Worm (Caenorhabditis elegans): ENCODE data around the gene T24D5.6.
"Not testable (repeated sequence)": the region's sequence is repeated elsewhere in the genome, so short reads cannot be mapped to it uniquely, and the experiment has no call there.

Gene T24D5.6

DNA sequence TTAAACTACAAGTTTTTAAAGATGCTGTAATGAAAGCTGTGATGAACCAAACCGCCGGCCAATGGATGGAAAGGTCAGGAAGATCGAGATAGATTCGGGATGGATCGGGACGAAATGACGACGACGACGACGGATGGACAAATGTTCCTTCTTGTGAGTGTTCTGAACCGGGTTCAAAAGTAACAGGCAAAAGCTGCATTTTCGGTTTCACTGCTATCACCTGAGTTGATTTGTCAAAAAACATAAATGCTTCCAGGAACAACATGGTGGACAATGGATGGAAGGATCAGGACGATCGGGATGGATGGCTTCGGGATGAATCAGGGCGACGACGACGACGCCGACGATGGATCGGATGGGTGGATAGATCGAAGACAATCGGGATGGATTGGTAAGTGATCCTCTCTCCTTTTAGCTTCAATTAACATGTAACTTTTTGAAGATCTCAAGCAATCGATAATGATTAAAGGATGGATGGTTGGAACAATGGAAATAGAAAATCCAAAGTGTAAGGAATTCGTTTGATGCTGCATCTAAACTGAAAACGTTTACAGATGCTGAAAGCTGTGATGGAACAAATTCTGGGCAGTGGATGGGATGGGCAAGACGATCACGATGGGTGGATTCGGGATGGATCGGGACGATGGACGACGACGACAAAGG is at the start of gene T24D5.6, which contains the start of gene R09A8.9:
TSS of gene T24D5.6 (plus strand) at position 301 of the 663 bp plus-strand sequence.
TSS of gene R09A8.9 (plus strand) at position 613 of the 663 bp plus-strand sequence.
- TF ChIP-seq him-1 (tag; optimal IDR thresholded peaks at IDR 0.05) (no peak), W03F9.2 (tag; optimal IDR thresholded peaks at IDR 0.05) (no peak), dao-5 (tag; optimal IDR thresholded peaks at IDR 0.05) (no peak)

DNA sequence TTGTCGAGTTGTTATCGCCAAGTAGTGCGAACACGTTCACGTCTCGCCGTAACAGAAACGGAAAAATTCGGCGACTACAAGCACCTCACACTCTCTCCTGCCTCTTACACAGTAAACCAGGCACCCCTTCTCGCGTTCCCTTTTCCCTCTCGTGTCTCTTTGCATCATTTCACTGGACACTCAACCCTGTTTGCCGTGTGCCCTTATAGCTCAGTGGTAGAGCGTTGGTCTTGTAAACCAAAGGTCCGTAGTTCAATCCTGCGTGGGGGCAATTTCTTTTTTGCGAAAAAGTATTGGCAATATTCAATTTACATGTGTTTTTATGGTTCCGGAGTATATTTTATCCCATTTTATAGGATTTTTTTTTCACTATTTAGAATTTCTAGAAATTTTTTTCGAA is 39.8 kb upstream of the T24D5.6 start:
- TF ChIP-seq W03F9.2 (tag; optimal IDR thresholded peaks at IDR 0.05) (peak; percentile 15), him-1 (tag; optimal IDR thresholded peaks at IDR 0.05) (peak; percentile 85), dao-5 (tag; optimal IDR thresholded peaks at IDR 0.05) (peak; percentile 75)

DNA sequence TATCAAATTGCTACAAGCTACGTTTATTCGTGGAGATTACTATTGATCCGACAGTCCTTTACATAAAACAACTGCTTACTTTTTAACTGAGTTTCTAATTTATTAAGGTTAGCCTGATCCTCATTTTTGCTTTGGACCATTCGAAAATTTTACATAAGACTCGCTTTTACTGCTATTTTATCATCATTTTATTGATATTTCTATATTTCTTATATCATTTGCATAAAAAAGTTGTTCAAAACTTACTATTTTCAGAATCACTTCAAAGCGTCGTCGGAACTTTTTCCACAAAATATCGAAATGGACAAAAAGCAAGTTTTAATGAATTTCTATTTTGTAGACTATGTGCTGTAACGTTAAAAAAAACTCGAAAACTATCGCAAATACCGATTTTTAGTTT is 28.9 kb upstream of the T24D5.6 start, which contains the start of gene T24D5.1:
TSS of gene T24D5.1 (plus strand) at position 301 of the 400 bp plus-strand sequence.
- TF ChIP-seq dao-5 (tag; optimal IDR thresholded peaks at IDR 0.05) (no peak), W03F9.2 (tag; optimal IDR thresholded peaks at IDR 0.05) (no peak), him-1 (tag; optimal IDR thresholded peaks at IDR 0.05) (no peak)

DNA sequence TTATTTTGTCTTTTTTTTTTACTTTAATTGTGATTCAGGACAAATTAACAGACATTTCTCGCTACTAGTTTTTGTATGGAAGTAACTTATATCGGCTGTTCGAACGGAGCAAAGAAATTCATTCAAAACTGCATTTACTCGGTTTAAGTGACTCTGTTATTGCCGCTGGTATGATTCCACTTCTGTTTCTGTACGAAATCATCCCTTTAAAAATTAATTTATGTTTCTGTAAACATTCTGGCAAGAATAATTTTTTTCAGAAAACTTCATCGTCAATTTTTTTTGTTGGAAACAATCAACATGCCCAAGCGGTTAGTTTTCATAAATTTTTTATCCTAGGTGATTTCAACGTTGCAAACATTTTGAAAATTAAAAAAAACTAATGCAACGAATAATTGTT is 23.6 kb upstream of the T24D5.6 start, which contains the start of gene T24D5.3:
TSS of gene T24D5.3 (plus strand) at position 301 of the 400 bp plus-strand sequence.
- no peak for TF ChIP-seq dao-5 (tag; optimal IDR thresholded peaks at IDR 0.05)

DNA sequence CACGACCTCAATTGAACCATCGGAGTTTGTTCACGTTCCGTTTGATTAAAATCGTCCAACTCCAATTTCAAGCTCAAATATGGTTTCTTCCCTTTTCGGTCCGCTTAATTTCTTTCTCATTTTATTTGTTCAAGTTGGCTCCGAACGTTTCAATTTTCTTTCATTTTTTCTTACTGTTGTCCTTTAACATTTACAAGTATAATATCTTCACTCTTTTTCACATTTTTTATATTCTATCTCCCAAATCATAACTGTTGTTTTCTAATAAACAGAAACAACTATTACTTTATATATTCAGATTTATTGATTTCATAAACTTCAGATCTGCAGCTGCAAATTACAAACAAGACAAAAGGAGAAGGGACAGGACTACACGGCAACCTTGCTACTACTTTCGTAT is 19.9 kb upstream of the T24D5.6 start:
- TF ChIP-seq him-1 (tag; optimal IDR thresholded peaks at IDR 0.05) (no peak), dao-5 (tag; optimal IDR thresholded peaks at IDR 0.05) (no peak), W03F9.2 (tag; optimal IDR thresholded peaks at IDR 0.05) (no peak)

DNA sequence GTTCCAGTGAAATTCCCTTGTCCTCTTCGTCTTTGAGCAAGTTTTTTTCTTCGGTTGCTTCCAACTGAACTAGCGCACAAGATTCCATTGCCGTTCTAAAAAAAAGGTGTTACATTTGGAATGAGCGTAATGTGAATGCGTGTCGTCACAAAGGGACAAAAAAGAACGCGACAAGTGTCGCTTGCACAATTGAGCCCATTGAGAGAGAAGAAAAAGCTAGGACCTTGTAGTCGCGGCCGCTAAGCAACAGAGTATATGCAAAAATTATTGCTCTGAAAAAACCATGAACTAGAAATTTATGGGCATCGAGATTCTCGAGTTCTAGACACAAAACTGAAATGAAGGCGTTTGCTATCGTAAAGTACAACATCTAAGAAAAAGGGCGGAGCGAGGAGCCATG is 17.1 kb upstream of the T24D5.6 start, which contains the start of gene T24D5.2:
TSS of gene T24D5.2 (minus strand) at position 101 of the 400 bp plus-strand sequence.
- no peak for TF ChIP-seq W03F9.2 (tag; optimal IDR thresholded peaks at IDR 0.05)

DNA sequence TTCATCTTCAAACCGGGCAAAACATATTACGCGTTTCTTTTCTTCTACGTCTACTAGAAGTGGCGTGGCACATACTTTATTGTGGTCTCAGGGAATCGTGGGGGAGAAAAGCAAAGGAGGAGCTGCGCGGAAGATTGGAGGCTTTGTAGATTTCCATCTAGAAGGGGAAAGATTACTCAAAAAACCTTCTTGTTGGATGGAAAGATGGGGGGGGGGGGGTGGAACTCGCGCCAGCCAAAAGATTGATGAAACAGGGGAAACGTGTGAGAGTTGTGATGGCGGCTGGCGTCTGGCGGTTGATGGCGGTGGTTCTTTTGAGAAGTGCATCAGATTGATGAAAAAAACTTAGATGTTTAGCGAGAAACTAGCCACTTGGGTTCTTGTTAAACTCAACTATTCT is 13.9 kb upstream of the T24D5.6 start:
- TF ChIP-seq him-1 (tag; optimal IDR thresholded peaks at IDR 0.05), result no peak
- no peak for TF ChIP-seq dao-5 (tag; optimal IDR thresholded peaks at IDR 0.05)
- TF ChIP-seq W03F9.2 (tag; optimal IDR thresholded peaks at IDR 0.05), result no peak

DNA sequence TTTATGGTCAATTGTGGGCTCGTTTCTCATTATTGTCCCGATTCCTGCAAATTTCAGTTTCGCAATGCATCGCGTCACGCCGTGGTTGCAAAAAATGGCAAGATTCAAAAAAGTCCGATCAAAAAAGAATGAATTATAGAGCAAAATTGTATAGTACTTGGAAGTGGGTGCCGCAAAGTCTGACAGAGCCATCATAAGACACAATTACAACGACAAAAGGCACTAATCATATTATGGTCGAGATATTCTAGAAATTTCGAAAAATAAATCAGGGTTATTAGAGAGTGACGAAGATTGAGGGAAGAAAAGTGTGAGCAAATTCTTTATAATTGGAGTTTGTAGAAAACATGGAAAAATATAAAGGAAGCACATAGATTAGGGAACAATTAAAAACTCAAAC is 8.2 kb upstream of the T24D5.6 start:
- TF ChIP-seq him-1 (tag; optimal IDR thresholded peaks at IDR 0.05) (no peak), W03F9.2 (tag; optimal IDR thresholded peaks at IDR 0.05) (no peak), dao-5 (tag; optimal IDR thresholded peaks at IDR 0.05) (no peak)

DNA sequence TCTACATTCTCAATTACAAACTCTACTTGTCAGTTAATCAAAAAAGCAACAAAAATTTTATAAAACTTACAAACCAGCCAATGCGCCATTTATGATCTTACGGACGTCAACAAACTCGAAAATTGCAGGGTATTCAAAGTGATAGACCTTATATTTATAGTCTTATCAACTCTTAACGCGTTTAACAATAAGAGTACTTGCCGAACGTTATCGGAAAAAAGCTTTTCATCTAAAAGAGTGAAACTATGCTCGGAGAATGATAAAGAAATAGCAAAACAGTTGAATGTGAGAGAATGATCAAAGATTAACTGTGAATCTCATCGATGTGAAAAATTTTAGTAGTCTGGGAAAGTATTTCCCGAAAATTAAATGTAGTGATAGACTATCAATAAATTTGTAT is 7.5 kb upstream of the T24D5.6 start:
- no peak for TF ChIP-seq W03F9.2 (tag; optimal IDR thresholded peaks at IDR 0.05)

DNA sequence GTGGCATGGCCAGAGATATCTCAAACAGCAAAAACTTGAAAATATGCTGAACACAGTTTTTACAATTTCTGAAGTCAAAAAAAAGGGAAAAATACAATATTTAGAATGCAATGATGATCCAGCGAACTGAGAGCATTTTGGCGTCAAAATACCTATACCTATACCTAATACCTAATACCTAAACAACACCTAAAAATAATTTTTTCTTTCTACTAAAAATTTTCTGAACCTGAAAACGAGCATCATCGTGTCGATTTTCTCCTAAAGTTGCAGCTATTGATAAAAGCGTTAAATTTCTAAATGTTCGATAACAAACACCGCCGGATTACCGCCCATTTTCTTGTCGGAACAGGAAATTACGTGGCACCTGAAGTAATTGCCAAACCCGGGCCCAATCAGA is 6.6 kb upstream of the T24D5.6 start, which contains the start of gene T24D5.4:
TSS of gene T24D5.4 (plus strand) at position 301 of the 400 bp plus-strand sequence.
- TF ChIP-seq him-1 (tag; optimal IDR thresholded peaks at IDR 0.05), result no peak
- no peak for TF ChIP-seq dao-5 (tag; optimal IDR thresholded peaks at IDR 0.05)
- no peak for TF ChIP-seq W03F9.2 (tag; optimal IDR thresholded peaks at IDR 0.05)

DNA sequence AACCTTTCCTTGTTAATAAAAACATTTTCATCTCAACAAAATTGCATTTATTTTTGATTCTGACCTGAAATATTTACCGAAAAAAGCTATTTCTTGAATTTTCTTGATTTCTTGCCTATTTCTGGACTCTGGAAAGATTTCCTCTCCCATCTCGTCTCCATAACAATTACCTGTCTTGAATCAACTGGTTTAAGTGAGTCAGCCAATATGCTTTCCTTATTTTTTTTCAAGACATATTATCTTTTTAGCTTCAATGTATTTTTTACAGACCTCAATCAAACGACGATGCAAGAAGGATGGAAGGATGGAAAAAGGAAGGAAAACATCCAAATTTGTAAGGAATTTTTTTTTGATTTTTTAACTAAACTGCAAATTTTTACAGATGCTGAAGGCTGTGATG is 811 bp upstream of the T24D5.6 start:
- no peak for TF ChIP-seq W03F9.2 (tag; optimal IDR thresholded peaks at IDR 0.05)
- no peak for TF ChIP-seq him-1 (tag; optimal IDR thresholded peaks at IDR 0.05)
- TF ChIP-seq dao-5 (tag; optimal IDR thresholded peaks at IDR 0.05), result no peak

DNA sequence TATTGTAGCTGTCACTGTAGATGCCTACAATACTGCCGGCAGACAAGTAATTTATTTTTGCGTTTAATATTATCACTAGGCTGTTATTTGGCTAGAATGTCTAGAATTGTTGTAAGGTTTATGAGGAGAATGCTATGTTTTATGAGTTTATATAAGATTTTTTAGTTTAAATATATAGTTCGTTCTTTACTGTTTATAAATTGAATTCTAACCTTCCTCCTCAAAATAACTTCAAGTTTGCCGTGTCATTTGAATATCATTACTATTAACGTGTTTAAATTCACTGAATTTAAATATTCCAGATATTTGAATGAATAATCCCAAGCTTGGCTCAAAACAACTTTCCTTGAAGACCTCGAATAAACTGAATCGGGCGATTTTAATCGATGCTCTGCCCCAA is 10.0 kb downstream of the T24D5.6 start, which contains the start of gene R09A8.1:
TSS of gene R09A8.1 (plus strand) at position 301 of the 400 bp plus-strand sequence.
- not testable (repeated sequence) for TF ChIP-seq W03F9.2, dao-5, him-1 (tag; optimal IDR thresholded peaks at IDR 0.05)

DNA sequence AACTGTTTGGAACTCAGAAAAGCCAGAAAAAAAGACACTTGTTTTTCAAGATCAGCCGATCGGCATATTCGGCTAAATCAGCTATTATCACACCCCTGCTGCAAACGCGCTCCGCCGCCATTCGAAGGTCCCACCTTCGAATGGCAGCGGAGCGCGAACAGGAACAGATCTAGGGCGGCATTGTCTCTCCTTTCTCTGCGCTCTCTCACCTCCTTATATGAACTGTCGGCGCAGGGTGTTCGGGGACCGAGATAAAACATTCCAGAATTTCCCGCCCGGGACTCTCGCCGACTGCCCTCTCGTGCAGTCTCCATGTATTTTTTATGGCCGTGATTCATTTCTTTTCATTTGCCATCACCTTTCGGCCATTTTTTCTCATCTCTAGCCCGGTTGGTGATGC is 15.0 kb downstream of the T24D5.6 start:
- no peak for TF ChIP-seq dao-5 (tag; optimal IDR thresholded peaks at IDR 0.05)

DNA sequence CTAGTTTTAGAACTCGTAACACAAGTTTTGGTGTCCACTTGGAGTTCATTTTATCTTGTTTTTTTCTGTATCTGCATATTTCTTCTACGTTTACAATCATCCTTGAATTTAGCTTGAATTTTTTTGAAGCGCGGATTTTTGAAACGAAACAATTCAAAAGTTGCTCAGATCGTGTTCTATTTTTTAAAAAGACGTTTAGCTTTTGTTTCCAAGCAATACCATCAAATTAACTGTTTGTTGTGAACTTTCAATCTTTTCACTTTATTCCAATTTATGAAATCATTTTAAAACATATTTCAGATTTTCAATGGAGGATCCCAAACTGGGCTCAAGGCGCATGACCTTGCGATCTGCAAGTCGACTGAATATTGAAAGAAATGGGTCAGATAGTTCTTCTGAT is 15.7 kb downstream of the T24D5.6 start, which contains the start of gene R09A8.2:
TSS of gene R09A8.2 (plus strand) at position 301 of the 400 bp plus-strand sequence.
- TF ChIP-seq W03F9.2 (tag; optimal IDR thresholded peaks at IDR 0.05), result no peak
- TF ChIP-seq dao-5 (tag; optimal IDR thresholded peaks at IDR 0.05), result no peak
- TF ChIP-seq him-1 (tag; optimal IDR thresholded peaks at IDR 0.05), result no peak

DNA sequence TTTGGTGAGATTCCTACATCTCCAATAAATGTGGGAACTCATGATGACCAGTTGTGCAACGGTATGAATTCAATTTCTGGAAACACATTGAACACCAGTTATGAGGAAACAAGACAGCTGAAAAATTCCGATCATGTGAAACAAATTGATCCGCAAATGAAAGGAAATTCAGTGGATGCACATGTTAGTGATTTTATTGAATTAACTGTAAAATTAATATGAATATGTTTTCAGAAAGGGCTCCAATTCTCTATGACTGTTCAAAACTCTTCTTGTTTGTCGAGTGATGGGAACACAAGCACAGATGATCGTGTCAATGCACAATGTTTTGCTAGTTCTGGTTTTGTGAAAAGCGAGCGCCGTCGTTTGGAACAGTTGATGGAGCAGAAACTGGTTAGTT is 16.9 kb downstream of the T24D5.6 start:
- TF ChIP-seq dao-5 (tag; optimal IDR thresholded peaks at IDR 0.05), result no peak
- TF ChIP-seq W03F9.2 (tag; optimal IDR thresholded peaks at IDR 0.05), result no peak
- TF ChIP-seq him-1 (tag; optimal IDR thresholded peaks at IDR 0.05), result no peak
